Fruit fly (Drosophila melanogaster) whole organism, embryonic: Measurements from ENCODE around the gene Hexim.

ENCODE experiments used
- Abd-B ChIP-seq: fragments of 200-800 bp; sonication (Bioruptor generic); optimal IDR thresholded peaks from 2 replicates; lab custom pipeline; 2018; ENCODE audit warnings: missing biosample characterization, mild to moderate bottlenecking, missing genetic modification characterization, moderate library complexity
- Atf3 ChIP-seq: fragments of 200-800 bp; sonication (Bioruptor generic); optimal IDR thresholded peaks from 3 replicates; lab custom pipeline; 2016; ENCODE audit warnings: missing biosample characterization, missing genetic modification characterization
- Atf6 ChIP-seq: fragments of 200-800 bp; sonication (Bioruptor generic); IDR thresholded peaks from 2 replicates; pipeline ENCODE4 v1.3.6; 2022; ENCODE audit warnings: missing biosample characterization, missing genetic modification characterization
- CG10654 ChIP-seq: fragments of 200-800 bp; sonication (Bioruptor generic); optimal IDR thresholded peaks from 2 replicates; lab custom pipeline; 2016; ENCODE audit warnings: missing biosample characterization, missing genetic modification characterization
- CG11093 ChIP-seq: fragments of 200-800 bp; sonication (Bioruptor generic); IDR thresholded peaks from 3 replicates; pipeline ENCODE4 v1.3.6; 2022; ENCODE audit warnings: missing biosample characterization, missing genetic modification characterization
- CG12299 ChIP-seq: fragments of 200-800 bp; sonication (Bioruptor generic); optimal IDR thresholded peaks from 2 replicates; lab custom pipeline; 2018; ENCODE audit warnings: missing biosample characterization, mild to moderate bottlenecking, missing genetic modification characterization
- CG1233 ChIP-seq: fragments of 200-800 bp; sonication (Bioruptor generic); optimal IDR thresholded peaks from 4 replicates; lab custom pipeline; 2018; ENCODE audit warnings: missing biosample characterization, mild to moderate bottlenecking, missing genetic modification characterization
- CG15073 ChIP-seq: fragments of 200-800 bp; sonication (Bioruptor generic); optimal IDR thresholded peaks from 2 replicates; lab custom pipeline; 2016; ENCODE audit warnings: missing biosample characterization, missing genetic modification characterization
- CG1602 ChIP-seq: fragments of 200-800 bp; sonication (Bioruptor generic); optimal IDR thresholded peaks from 3 replicates; lab custom pipeline; 2016; ENCODE audit warnings: missing biosample characterization, missing genetic modification characterization
- CG2889 ChIP-seq: fragments of 200-800 bp; sonication (Bioruptor generic); IDR thresholded peaks from 3 replicates; pipeline ENCODE4 v1.3.6; 2022; ENCODE audit warnings: missing biosample characterization, missing genetic modification characterization
- CG31365 ChIP-seq: fragments of 200-800 bp; sonication (Bioruptor generic); optimal IDR thresholded peaks from 2 replicates; lab custom pipeline; 2018; ENCODE audit warnings: missing biosample characterization, mild to moderate bottlenecking, missing genetic modification characterization
- CG33213 ChIP-seq: fragments of 200-800 bp; sonication (Bioruptor generic); optimal IDR thresholded peaks from 3 replicates; lab custom pipeline; 2016; ENCODE audit warnings: missing biosample characterization, missing genetic modification characterization
- CG33557 ChIP-seq: fragments of 200-800 bp; sonication (Bioruptor generic); optimal IDR thresholded peaks from 2 replicates; lab custom pipeline; 2019; ENCODE audit warnings: missing biosample characterization, mild to moderate bottlenecking, missing genetic modification characterization, moderate library complexity
- CG4424 ChIP-seq: fragments of 200-800 bp; sonication (Bioruptor generic); optimal IDR thresholded peaks from 3 replicates; lab custom pipeline; 2016; ENCODE audit warnings: missing biosample characterization, missing genetic modification characterization
- CG5180 ChIP-seq: fragments of 200-800 bp; sonication (Bioruptor generic); optimal IDR thresholded peaks from 3 replicates; lab custom pipeline; 2017; ENCODE audit warnings: missing biosample characterization, missing genetic modification characterization, mild to moderate bottlenecking, moderate library complexity, missing genetic modification reagents
- CG5953 ChIP-seq: fragments of 200-800 bp; sonication (Bioruptor generic); IDR thresholded peaks from 2 replicates; pipeline ENCODE4 v1.3.6; 2022; ENCODE audit warnings: missing biosample characterization, missing genetic modification characterization
- CG6654 ChIP-seq: fragments of 200-800 bp; sonication (Bioruptor generic); optimal IDR thresholded peaks from 2 replicates; lab custom pipeline; 2017; ENCODE audit warnings: missing biosample characterization, mild to moderate bottlenecking, missing genetic modification characterization
- CG6813 ChIP-seq: fragments of 200-800 bp; sonication (Bioruptor generic); optimal IDR thresholded peaks from 2 replicates; lab custom pipeline; 2017; ENCODE audit warnings: missing biosample characterization, missing genetic modification characterization, mild to moderate bottlenecking, moderate library complexity, missing genetic modification reagents
- CG7372 ChIP-seq: fragments of 200-800 bp; sonication (Bioruptor generic); IDR thresholded peaks from 2 replicates; pipeline ENCODE4 v1.3.6; 2022; ENCODE audit warnings: missing biosample characterization, missing genetic modification characterization
- CTCF ChIP-seq: fragments of 200-800 bp; sonication (Bioruptor generic); optimal IDR thresholded peaks from 2 replicates; lab custom pipeline; 2017; ENCODE audit warnings: missing biosample characterization, mild to moderate bottlenecking, missing genetic modification characterization, moderate library complexity
- Chrac-16 ChIP-seq: fragments of 200-800 bp; sonication (Bioruptor generic); optimal IDR thresholded peaks from 3 replicates; lab custom pipeline; 2016; ENCODE audit warnings: missing biosample characterization, missing genetic modification characterization
- Hey ChIP-seq: fragments of 200-800 bp; sonication (Bioruptor generic); optimal IDR thresholded peaks from 3 replicates; lab custom pipeline; 2018; ENCODE audit warnings: missing biosample characterization, mild to moderate bottlenecking, missing genetic modification characterization
- Hr51 ChIP-seq, 2 experiments: fragments of 200-800 bp; sonication (Bioruptor generic); optimal IDR thresholded peaks; 2 replicates in 1 of 2; 3 replicates in 1 of 2; lab custom pipeline; 2016 to 2018; ENCODE audit warnings: missing biosample characterization in 2 of 2, missing genetic modification characterization in 2 of 2, mild to moderate bottlenecking in 1 of 2, moderate library complexity in 1 of 2
- Hsf ChIP-seq: fragments of 200-800 bp; sonication (Bioruptor generic); optimal IDR thresholded peaks from 3 replicates; lab custom pipeline; 2016; ENCODE audit warnings: missing biosample characterization, missing genetic modification characterization
- MTF-1 ChIP-seq: fragments of 200-800 bp; sonication (Bioruptor generic); optimal IDR thresholded peaks from 2 replicates; lab custom pipeline; 2018; ENCODE audit warnings: missing biosample characterization, mild to moderate bottlenecking, missing genetic modification characterization, borderline replicate concordance
- Mrtf ChIP-seq: fragments of 200-800 bp; sonication (Bioruptor generic); IDR thresholded peaks from 3 replicates; pipeline ENCODE4 v1.3.6; 2022; ENCODE audit warnings: missing biosample characterization, missing genetic modification characterization
- NfI ChIP-seq: fragments of 200-800 bp; sonication (Bioruptor generic); optimal IDR thresholded peaks from 3 replicates; lab custom pipeline; 2018; ENCODE audit warnings: missing biosample characterization, mild to moderate bottlenecking, missing genetic modification characterization, moderate library complexity
- Oli ChIP-seq: fragments of 200-800 bp; sonication (Bioruptor generic); optimal IDR thresholded peaks from 2 replicates; lab custom pipeline; 2018; ENCODE audit warnings: missing biosample characterization, mild to moderate bottlenecking, missing genetic modification characterization, moderate library complexity
- PHDP ChIP-seq: fragments of 200-800 bp; sonication (Bioruptor generic); optimal IDR thresholded peaks from 3 replicates; lab custom pipeline; 2018; ENCODE audit warnings: missing biosample characterization, mild to moderate bottlenecking, missing genetic modification characterization, moderate library complexity
- Ptx1 ChIP-seq: fragments of 200-800 bp; sonication (Bioruptor generic); IDR thresholded peaks from 2 replicates; pipeline ENCODE4 v1.3.6; 2022; ENCODE audit warnings: missing biosample characterization, missing genetic modification characterization
- Sox102F ChIP-seq: fragments of 200-800 bp; sonication (Bioruptor generic); optimal IDR thresholded peaks from 2 replicates; lab custom pipeline; 2018; ENCODE audit warnings: missing biosample characterization, mild to moderate bottlenecking, missing genetic modification characterization, moderate library complexity
- bsh ChIP-seq, 2 experiments: fragments of 200-800 bp; sonication (Bioruptor generic); optimal IDR thresholded peaks; 2 replicates each; lab custom pipeline; 2017 to 2018; ENCODE audit warnings: mild to moderate bottlenecking in 2 of 2, missing biosample characterization in 2 of 2, missing genetic modification characterization in 2 of 2, moderate library complexity in 1 of 2
- cg ChIP-seq: fragments of 200-800 bp; sonication (Bioruptor generic); optimal IDR thresholded peaks from 3 replicates; lab custom pipeline; 2019; ENCODE audit warnings: missing biosample characterization, mild to moderate bottlenecking, missing genetic modification characterization, moderate library complexity
- croc ChIP-seq: fragments of 200-800 bp; sonication (Bioruptor generic); conservative IDR thresholded peaks from 3 replicates; pipeline ENCODE4 v1.3.6; 2022; ENCODE audit warnings: missing biosample characterization, missing genetic modification characterization
- grn ChIP-seq: fragments of 200-800 bp; sonication (Bioruptor generic); optimal IDR thresholded peaks from 3 replicates; lab custom pipeline; 2017; ENCODE audit warnings: missing biosample characterization, missing genetic modification characterization
- gt ChIP-seq: fragments of 200-800 bp; sonication (Bioruptor generic); IDR thresholded peaks from 2 replicates; pipeline ENCODE4 v1.3.6; 2022; ENCODE audit warnings: missing biosample characterization, missing genetic modification characterization
- hb ChIP-seq: fragments of 200-800 bp; sonication (Bioruptor generic); IDR thresholded peaks from 3 replicates; pipeline ENCODE4 v1.3.6; 2022; ENCODE audit warnings: missing biosample characterization, missing genetic modification characterization; ENCODE audit not compliant: partially characterized antibody
- hth ChIP-seq: fragments of >200 bp; optimal IDR thresholded peaks from 2 replicates; lab custom pipeline; 2017; ENCODE audit warnings: inconsistent platforms
- insv ChIP-seq, 2 experiments: fragments of 200-800 bp; sonication (Bioruptor generic); optimal IDR thresholded peaks; 3 replicates each; lab custom pipeline; 2016 to 2018; ENCODE audit warnings: missing biosample characterization in 2 of 2, missing genetic modification characterization in 2 of 2
- nmo ChIP-seq: fragments of 200-800 bp; sonication (Bioruptor generic); optimal IDR thresholded peaks from 2 replicates; lab custom pipeline; 2018; ENCODE audit warnings: missing biosample characterization, mild to moderate bottlenecking, missing genetic modification characterization, moderate library complexity
- org-1 ChIP-seq: fragments of 200-800 bp; sonication (Bioruptor generic); optimal IDR thresholded peaks from 2 replicates; lab custom pipeline; 2017; ENCODE audit warnings: missing biosample characterization, missing genetic modification characterization
- pfk ChIP-seq: fragments of 200-800 bp; sonication (Bioruptor generic); optimal IDR thresholded peaks from 2 replicates; lab custom pipeline; 2018; ENCODE audit warnings: missing biosample characterization, mild to moderate bottlenecking, missing genetic modification characterization, moderate library complexity
- pum ChIP-seq: fragments of 200-800 bp; sonication (Bioruptor generic); optimal IDR thresholded peaks from 2 replicates; lab custom pipeline; 2016; ENCODE audit warnings: missing biosample characterization, missing genetic modification characterization
- sd ChIP-seq: fragments of 200-800 bp; sonication (Bioruptor generic); optimal IDR thresholded peaks from 3 replicates; lab custom pipeline; 2018; ENCODE audit warnings: missing biosample characterization, mild to moderate bottlenecking, missing genetic modification characterization, moderate library complexity
- sim ChIP-seq: fragments of 200-800 bp; sonication (Bioruptor generic); IDR thresholded peaks from 2 replicates; pipeline ENCODE4 v1.3.6; 2022; ENCODE audit warnings: missing biosample characterization, missing genetic modification characterization
- sima ChIP-seq: fragments of 200-800 bp; sonication (Bioruptor generic); optimal IDR thresholded peaks from 2 replicates; lab custom pipeline; 2016; ENCODE audit warnings: missing biosample characterization, missing genetic modification characterization
- so ChIP-seq: fragments of 200-800 bp; sonication (Bioruptor generic); IDR thresholded peaks from 3 replicates; pipeline ENCODE4 v1.3.6; 2022; ENCODE audit warnings: missing biosample characterization, missing genetic modification characterization
- tgo ChIP-seq: fragments of 200-800 bp; sonication (Bioruptor generic); IDR thresholded peaks from 3 replicates; pipeline ENCODE4 v1.3.6; 2022; ENCODE audit warnings: missing biosample characterization, missing genetic modification characterization
- yki ChIP-seq: fragments of >200 bp; optimal IDR thresholded peaks from 3 replicates; lab custom pipeline; 2018
- zf30C ChIP-seq: fragments of 200-800 bp; sonication (Bioruptor generic); optimal IDR thresholded peaks from 3 replicates; lab custom pipeline; 2018; ENCODE audit warnings: missing biosample characterization, mild to moderate bottlenecking, missing genetic modification characterization

The Hexim gene

dm6 chr3R:14659354-14659804 is at the start of gene Hexim (continued):
- TF ChIP-seq CG15073 (GFP tag; lab: Kevin White, UChicago) (no peak), org-1 (no peak), CG31365 (tag; lab: Kevin White, UChicago) (no peak), tgo (no peak), insv (GFP tag; optimal IDR thresholded peaks at IDR 0.05; lab: Kevin White, UChicago) (peak; percentile 39 to 95), Mrtf (no peak), grn (GFP tag; lab: Kevin White, UChicago) (no peak), CG1233 (GFP tag; lab: Kevin White, UChicago) (no peak), CG12299 (peak; percentile 40), pfk (GFP tag; lab: Kevin White, UChicago) (no peak), CG33213 (peak; percentile 12), CTCF (GFP tag; lab: Kevin White, UChicago) (peak; percentile 41), MTF-1 (no peak), CG33557 (peak; percentile 16), CG6813 (GFP tag; lab: Kevin White, UChicago) (no peak), CG6654 (GFP tag; lab: Kevin White, UChicago) (no peak), pum (no peak), CG10654 (no peak), zf30C (GFP tag; lab: Kevin White, UChicago) (no peak), PHDP (tag; lab: Kevin White, UChicago) (no peak)
- TF ChIP-seq, all 482 proteins: peak for 74

dm6 chr3R:14622571-14622970 is 36.7 kb upstream of the Hexim start:
- TF ChIP-seq bsh (GFP tag; optimal IDR thresholded peaks at IDR 0.05; lab: Kevin White, UChicago) (peak in 1 of 2 experiments; percentile 5), hb (GFP tag; lab: Robert Waterston, UW) (no peak)
- TF ChIP-seq, all 482 proteins: peak for 1

- TF ChIP-seq CG1602 (peak; percentile 64), sd (no peak), NfI (no peak), Oli (tag; lab: Kevin White, UChicago) (peak; percentile 69), gt (GFP tag; lab: Robert Waterston, UW) (no peak), sima (GFP tag; lab: Kevin White, UChicago) (no peak), CG7372 (GFP tag; lab: Robert Waterston, UW) (no peak), CG5180 (GFP tag; lab: Kevin White, UChicago) (no peak), nmo (peak; percentile 78), so (no peak), CG4424 (GFP tag; lab: Kevin White, UChicago) (peak; percentile 48), Atf6 (GFP tag; lab: Robert Waterston, UW) (no peak), Hr51 (GFP tag; optimal IDR thresholded peaks at IDR 0.05; lab: Kevin White, UChicago) (peak in 1 of 2 experiments; percentile 12), CG2889 (GFP tag; lab: Robert Waterston, UW) (no peak), Atf3 (GFP tag; lab: Kevin White, UChicago) (no peak), cg (GFP tag; lab: Kevin White, UChicago) (peak; percentile 55), sim (GFP tag; lab: Robert Waterston, UW) (0 out of 2 replicates have a peak, but pooled peaks have one; percentile 8), croc (GFP tag; lab: Robert Waterston, UW) (peak; percentile 40; the same call in 1 of the 3 replicates), Sox102F (GFP tag; lab: Kevin White, UChicago) (peak; percentile 64), CG5953 (GFP tag; lab: Robert Waterston, UW) (no peak), zf30C (GFP tag; lab: Kevin White, UChicago) (no peak), yki (lab: Kevin White, UChicago) (no peak), Abd-B (GFP tag; lab: Kevin White, UChicago) (no peak), Hey (tag; lab: Kevin White, UChicago) (no peak), Hsf (GFP tag; lab: Kevin White, UChicago) (peak; percentile 57), hth (lab: Kevin White, UChicago) (no peak), Chrac-16 (GFP tag; lab: Kevin White, UChicago) (peak; percentile 58), Ptx1 (peak; percentile 46), CG11093 (GFP tag; lab: Robert Waterston, UW) (no peak)
These were observed 35.1 kb upstream of the Hexim start for dm6 chr3R:14624088-14624619.
